Worm (Caenorhabditis elegans) whole organism, mixed stage, embryonic: ENCODE measurements around the gene nlp-68.

Experiments
- M03D4.4 ChIP-seq: sonication (generic microtip); optimal IDR thresholded peaks from 2 replicates; lab custom pipeline; 2017; ENCODE audit warnings: mild to moderate bottlenecking, missing genetic modification characterization, missing compliant biosample characterization
- bed-3 ChIP-seq: fragments of 200-800 bp; sonication (Bioruptor generic); optimal IDR thresholded peaks from 3 replicates; lab custom pipeline; 2018; ENCODE audit warnings: mild to moderate bottlenecking, missing genetic modification characterization, moderate library complexity, missing compliant biosample characterization
- blmp-1 ChIP-seq: fragments of 150-350 bp; optimal IDR thresholded peaks from 2 replicates; lab custom pipeline; 2014; ENCODE audit warnings: missing biosample characterization, missing genetic modification characterization
- ceh-39 ChIP-seq: fragments of 150-350 bp; optimal IDR thresholded peaks from 2 replicates; lab custom pipeline; 2014; ENCODE audit warnings: missing biosample characterization, missing genetic modification characterization
- ceh-43 ChIP-seq: fragments of 200-800 bp; sonication (Bioruptor generic); optimal IDR thresholded peaks from 2 replicates; lab custom pipeline; 2018; ENCODE audit warnings: mild to moderate bottlenecking, missing genetic modification characterization, moderate library complexity, missing compliant biosample characterization
- ceh-83 ChIP-seq: fragments of 200-800 bp; sonication (Bioruptor generic); optimal IDR thresholded peaks from 2 replicates; lab custom pipeline; 2018; ENCODE audit warnings: mild to moderate bottlenecking, missing genetic modification characterization, missing compliant biosample characterization
- ces-1 ChIP-seq: fragments of 150-350 bp; optimal IDR thresholded peaks from 2 replicates; lab custom pipeline; 2014; ENCODE audit warnings: missing biosample characterization, missing genetic modification reagents, missing genetic modification characterization
- cnd-1 ChIP-seq: fragments of 200-800 bp; sonication (Bioruptor generic); optimal IDR thresholded peaks from 2 replicates; lab custom pipeline; 2018; ENCODE audit warnings: mild to moderate bottlenecking, missing genetic modification characterization, missing compliant biosample characterization
- drap-1 ChIP-seq: fragments of 200-800 bp; sonication (Bioruptor generic); optimal IDR thresholded peaks from 3 replicates; lab custom pipeline; 2018; ENCODE audit warnings: mild to moderate bottlenecking, missing genetic modification characterization, missing compliant biosample characterization
- elt-1 ChIP-seq: sonication (generic microtip); optimal IDR thresholded peaks from 2 replicates; lab custom pipeline; 2017; ENCODE audit warnings: missing genetic modification characterization, mild to moderate bottlenecking, missing compliant biosample characterization, antibody characterized with exemption, moderate library complexity, borderline replicate concordance; ENCODE audit not compliant: insufficient read depth
- elt-3 ChIP-seq: fragments of 150-350 bp; optimal IDR thresholded peaks from 2 replicates; lab custom pipeline; 2014; ENCODE audit warnings: missing biosample characterization, missing genetic modification characterization
- flh-1 ChIP-seq: fragments of 200-800 bp; sonication (Bioruptor generic); optimal IDR thresholded peaks from 2 replicates; lab custom pipeline; 2018; ENCODE audit warnings: mild to moderate bottlenecking, missing genetic modification characterization, moderate library complexity, missing compliant biosample characterization
- ham-2 ChIP-seq: fragments of 200-800 bp; sonication (Bioruptor generic); optimal IDR thresholded peaks from 2 replicates; lab custom pipeline; 2018; ENCODE audit warnings: mild to moderate bottlenecking, missing genetic modification characterization, missing compliant biosample characterization
- hlh-1 ChIP-seq: fragments of 150-350 bp; optimal IDR thresholded peaks from 2 replicates; lab custom pipeline; 2014; ENCODE audit warnings: missing biosample characterization, missing genetic modification reagents, missing genetic modification characterization
- lin-13 ChIP-seq: fragments of 150-350 bp; optimal IDR thresholded peaks from 2 replicates; lab custom pipeline; 2014; ENCODE audit warnings: missing biosample characterization, missing genetic modification characterization
- lin-32 ChIP-seq: fragments of 200-800 bp; sonication (Bioruptor generic); optimal IDR thresholded peaks from 2 replicates; lab custom pipeline; 2018; ENCODE audit warnings: mild to moderate bottlenecking, missing genetic modification characterization, missing compliant biosample characterization
- lsy-2 ChIP-seq: fragments of 150-350 bp; optimal IDR thresholded peaks from 2 replicates; lab custom pipeline; 2014; ENCODE audit warnings: missing biosample characterization, missing genetic modification characterization
- mab-5 ChIP-seq: fragments of 150-350 bp; optimal IDR thresholded peaks from 2 replicates; lab custom pipeline; 2014; ENCODE audit warnings: missing biosample characterization, missing genetic modification characterization
- mep-1 ChIP-seq: fragments of 150-350 bp; optimal IDR thresholded peaks from 2 replicates; lab custom pipeline; 2017; ENCODE audit warnings: missing biosample characterization, missing genetic modification reagents, missing genetic modification characterization, inconsistent platforms
- mls-2 ChIP-seq: sonication (generic microtip); optimal IDR thresholded peaks from 2 replicates; lab custom pipeline; 2016; ENCODE audit warnings: mild to moderate bottlenecking, missing genetic modification characterization, moderate library complexity, missing compliant biosample characterization
- nhr-12 ChIP-seq: fragments of 150-350 bp; optimal IDR thresholded peaks from 2 replicates; lab custom pipeline; 2014; ENCODE audit warnings: missing biosample characterization, missing genetic modification characterization
- nhr-2 ChIP-seq: fragments of 150-350 bp; optimal IDR thresholded peaks from 2 replicates; lab custom pipeline; 2014; ENCODE audit warnings: missing biosample characterization, missing genetic modification characterization
- nhr-237 ChIP-seq: fragments of 150-350 bp; optimal IDR thresholded peaks from 2 replicates; lab custom pipeline; 2014; ENCODE audit warnings: missing biosample characterization, missing genetic modification characterization
- nhr-28 ChIP-seq: fragments of 150-350 bp; optimal IDR thresholded peaks from 2 replicates; lab custom pipeline; 2014; ENCODE audit warnings: missing biosample characterization, missing genetic modification characterization
- nhr-76 ChIP-seq: sonication (generic microtip); optimal IDR thresholded peaks from 2 replicates; lab custom pipeline; 2017; ENCODE audit warnings: missing biosample characterization, missing genetic modification characterization
- pha-4 ChIP-seq: fragments of 150-350 bp; optimal IDR thresholded peaks from 2 replicates; lab custom pipeline; 2018; ENCODE audit warnings: missing biosample characterization, missing genetic modification reagents, missing genetic modification characterization
- sem-2 ChIP-seq: fragments of 200-800 bp; sonication (Bioruptor generic); optimal IDR thresholded peaks from 2 replicates; lab custom pipeline; 2018; ENCODE audit warnings: mild to moderate bottlenecking, missing genetic modification characterization, missing compliant biosample characterization
- snpc-4 ChIP-seq: fragments of 150-350 bp; optimal IDR thresholded peaks from 2 replicates; lab custom pipeline; 2014; ENCODE audit warnings: missing biosample characterization, missing genetic modification characterization
- sptf-1 ChIP-seq: sonication (generic microtip); optimal IDR thresholded peaks from 2 replicates; lab custom pipeline; 2017; ENCODE audit warnings: mild to moderate bottlenecking, missing genetic modification characterization, moderate library complexity, missing compliant biosample characterization
- tbx-8 ChIP-seq: fragments of 200-800 bp; sonication (Bioruptor generic); optimal IDR thresholded peaks from 2 replicates; lab custom pipeline; 2018; ENCODE audit warnings: mild to moderate bottlenecking, missing genetic modification characterization, moderate library complexity, missing compliant biosample characterization
- unc-120 ChIP-seq: sonication (generic microtip); optimal IDR thresholded peaks from 2 replicates; lab custom pipeline; 2017; ENCODE audit warnings: missing genetic modification characterization, missing compliant biosample characterization; ENCODE audit not compliant: poor library complexity, severe bottlenecking
- unc-39 ChIP-seq: fragments of 150-350 bp; optimal IDR thresholded peaks from 2 replicates; lab custom pipeline; 2014; ENCODE audit warnings: missing biosample characterization, missing genetic modification characterization
- unc-62 ChIP-seq: fragments of 150-350 bp; optimal IDR thresholded peaks from 2 replicates; lab custom pipeline; 2014; ENCODE audit warnings: missing biosample characterization, missing genetic modification reagents, missing genetic modification characterization
- zip-8 ChIP-seq: fragments of 150-350 bp; optimal IDR thresholded peaks from 2 replicates; lab custom pipeline; 2014; ENCODE audit warnings: missing biosample characterization, missing genetic modification characterization
- ztf-11 ChIP-seq: fragments of 150-350 bp; optimal IDR thresholded peaks from 2 replicates; lab custom pipeline; 2014; ENCODE audit warnings: missing biosample characterization, missing genetic modification characterization

The nlp-68 gene

DNA sequence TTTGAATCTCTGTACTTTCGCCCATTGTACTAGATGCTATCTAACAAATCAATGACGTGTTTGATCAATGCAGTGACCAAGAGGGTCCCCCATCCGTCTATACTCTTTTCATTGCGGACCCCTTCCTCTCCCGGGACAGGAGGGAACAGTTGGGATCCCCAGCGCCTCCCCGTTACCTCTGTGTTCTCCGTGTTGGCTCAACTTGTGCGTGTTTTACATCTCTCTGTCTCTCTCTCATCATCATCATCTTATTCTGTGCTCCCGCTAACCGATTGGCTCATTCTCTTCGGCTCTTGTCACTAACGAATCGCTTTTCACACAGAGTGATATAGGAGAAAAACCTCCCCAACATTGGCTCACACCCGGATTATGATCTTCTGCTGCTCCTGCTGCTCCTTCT, 18.4 kb downstream of the nlp-68 start, which contains the start of gene unc-49:
unc-49 (plus strand) TSS at position 240 of the 400 bp plus-strand sequence.
- peak; percentile 62 for TF ChIP-seq hlh-1 (tag; lab: Kevin White, UChicago)
- TF ChIP-seq unc-62 (GFP tag; lab: Kevin White, UChicago): peak; percentile 22
- peak; percentile 47 for TF ChIP-seq unc-120
- no peak for TF ChIP-seq nhr-2 (tag; lab: Kevin White, UChicago)

DNA sequence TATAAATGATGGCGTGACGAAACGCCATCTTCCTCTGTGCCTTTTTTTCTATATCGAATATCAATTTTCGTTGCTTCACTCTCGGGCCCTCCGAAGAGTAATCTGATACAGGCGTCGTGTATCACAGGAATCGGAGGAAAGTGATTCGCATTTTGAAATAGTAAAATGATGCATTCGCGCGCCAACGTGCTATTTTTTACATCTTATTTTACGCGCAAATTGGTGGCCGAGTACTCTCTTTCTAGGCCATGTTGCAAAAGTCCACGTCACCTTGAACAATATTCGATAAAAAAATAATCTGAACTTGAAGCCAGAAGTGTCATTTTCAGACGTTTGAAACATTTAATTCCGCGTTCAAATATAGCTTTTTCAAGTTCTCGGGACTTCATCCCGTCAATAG, 19.3 kb downstream of the nlp-68 start:
- TF ChIP-seq nhr-28 (tag; lab: Kevin White, UChicago) (no peak), elt-3 (tag; lab: Kevin White, UChicago) (no peak), blmp-1 (tag; lab: Kevin White, UChicago) (no peak), hlh-1 (tag; lab: Kevin White, UChicago) (no peak), nhr-76 (tag; lab: Kevin White, UChicago) (no peak), ham-2 (GFP tag; lab: Kevin White, UChicago) (no peak), elt-1 (no peak), nhr-237 (tag; lab: Kevin White, UChicago) (no peak), lsy-2 (tag; lab: Kevin White, UChicago) (no peak), drap-1 (GFP tag; lab: Kevin White, UChicago) (no peak), tbx-8 (GFP tag; lab: Kevin White, UChicago) (no peak), flh-1 (no peak)

DNA sequence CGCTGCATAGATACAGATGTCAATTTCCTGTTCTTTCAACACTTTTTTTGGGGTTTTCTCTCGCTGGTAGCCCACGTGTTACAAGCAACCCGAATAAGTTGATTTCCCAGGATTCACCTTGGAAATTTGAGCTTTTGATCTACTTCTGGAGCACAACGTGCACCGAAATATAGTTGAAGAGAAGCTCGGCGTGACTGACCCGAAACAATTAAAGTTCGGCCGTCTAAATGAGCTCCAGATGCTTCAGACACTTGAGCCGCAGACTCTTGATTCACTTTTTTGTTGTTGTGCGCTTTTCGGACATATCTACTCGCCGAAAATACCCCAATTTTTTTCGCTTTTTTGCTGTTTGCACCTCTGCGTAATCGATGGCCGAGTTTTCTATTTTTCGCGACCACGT, 20.1 kb downstream of the nlp-68 start:
- TF ChIP-seq pha-4 (tag; lab: Kevin White, UChicago): no peak
- no peak for TF ChIP-seq nhr-12
- TF ChIP-seq flh-1: no peak
- no peak for TF ChIP-seq ceh-39 (tag; lab: Kevin White, UChicago)
- no peak for TF ChIP-seq mab-5 (tag; lab: Kevin White, UChicago)
- TF ChIP-seq tbx-8 (GFP tag; lab: Kevin White, UChicago): no peak
- no peak for TF ChIP-seq zip-8 (tag; lab: Kevin White, UChicago)
- TF ChIP-seq ceh-83 (GFP tag; lab: Kevin White, UChicago): no peak
- no peak for TF ChIP-seq sptf-1 (tag; lab: Kevin White, UChicago)
- no peak for TF ChIP-seq lsy-2 (tag; lab: Kevin White, UChicago)

DNA sequence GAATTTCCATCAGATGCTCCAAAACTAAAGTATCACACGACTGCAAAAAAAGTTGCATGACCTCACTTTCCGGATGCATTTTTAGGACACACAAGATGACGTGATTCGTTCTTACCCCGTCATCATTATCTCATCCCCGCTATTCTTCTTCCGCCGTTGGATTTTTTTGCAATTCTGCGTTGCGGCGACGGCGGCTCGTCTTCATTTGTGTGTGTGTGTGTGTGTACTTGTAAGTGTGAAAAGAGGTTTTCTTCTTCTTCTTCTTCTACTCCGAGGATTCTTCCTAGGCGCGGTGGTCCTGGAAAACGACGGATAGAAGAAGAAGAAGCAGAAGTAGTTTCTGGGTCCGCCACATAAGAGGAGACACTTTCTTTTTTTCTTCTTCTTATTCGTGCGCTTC, 23.2 kb downstream of the nlp-68 start:
- TF ChIP-seq ceh-83 (GFP tag; lab: Kevin White, UChicago) (no peak), pha-4 (tag; lab: Kevin White, UChicago) (no peak), cnd-1 (no peak), tbx-8 (GFP tag; lab: Kevin White, UChicago) (no peak), drap-1 (GFP tag; lab: Kevin White, UChicago) (no peak), ces-1 (no peak), blmp-1 (tag; lab: Kevin White, UChicago) (no peak), elt-1 (no peak), snpc-4 (no peak), unc-39 (tag; lab: Kevin White, UChicago) (no peak), bed-3 (no peak), lin-32 (no peak)

DNA sequence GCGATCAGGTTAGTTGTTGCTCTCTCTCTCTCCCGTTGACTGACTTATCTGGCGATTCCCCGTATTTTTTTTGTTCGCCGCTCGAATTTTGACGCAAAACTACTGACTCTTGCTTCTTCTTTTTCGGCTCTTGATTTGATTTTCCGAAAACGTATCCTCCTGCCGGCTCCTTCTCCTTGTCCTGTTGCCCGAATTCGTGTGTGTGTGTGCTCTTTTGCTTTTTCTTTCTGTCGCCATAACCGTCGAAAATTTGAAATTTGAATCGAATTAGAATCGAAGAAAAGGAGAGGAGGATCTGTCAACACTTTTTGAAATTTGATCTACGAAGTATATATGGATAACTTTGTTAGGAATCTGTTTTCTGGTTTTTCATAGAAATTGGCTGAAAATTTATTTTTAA, 26.4 kb downstream of the nlp-68 start:
- TF ChIP-seq nhr-28 (tag; lab: Kevin White, UChicago) (no peak), ces-1 (peak; percentile 60)

DNA sequence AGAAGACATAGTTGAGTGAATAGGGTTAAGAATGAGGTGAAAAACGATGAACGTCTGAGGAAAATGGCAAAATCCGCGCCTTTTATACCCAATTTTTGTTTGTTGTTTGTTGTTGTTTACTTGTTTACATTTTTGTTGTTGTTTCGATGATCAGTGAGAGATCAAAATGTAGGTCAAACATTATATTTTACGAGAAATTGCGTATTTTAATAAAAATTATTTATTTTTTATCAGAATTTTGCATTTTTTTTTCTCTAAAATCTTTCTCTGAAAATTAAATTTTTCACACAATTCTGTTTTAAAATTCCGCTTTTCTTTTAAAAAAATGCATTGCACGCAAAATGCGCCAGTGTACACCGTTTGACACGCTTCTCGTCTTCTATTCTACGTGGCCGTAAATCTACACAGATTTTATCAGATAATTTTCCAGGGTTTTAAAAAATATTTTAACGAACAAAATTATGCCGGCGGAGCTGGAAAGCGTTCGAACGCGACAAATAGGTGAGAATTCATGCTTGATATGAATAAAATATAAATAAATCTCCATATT, 32.2 kb downstream of the nlp-68 start, which contains the start of the genes sip-1 and sly-1:
sip-1 (minus strand) TSS at position 103 of the 550 bp plus-strand sequence.
sly-1 (plus strand) TSS at position 360 of the 550 bp plus-strand sequence.
- peak; percentile 21 for TF ChIP-seq hlh-1 (tag; lab: Kevin White, UChicago)
- TF ChIP-seq snpc-4: no peak
- TF ChIP-seq elt-3 (tag; lab: Kevin White, UChicago): no peak
- no peak for TF ChIP-seq elt-1
- no peak for TF ChIP-seq ceh-83 (GFP tag; lab: Kevin White, UChicago)
- TF ChIP-seq ham-2 (GFP tag; lab: Kevin White, UChicago): no peak
- no peak for TF ChIP-seq M03D4.4 (tag; lab: Kevin White, UChicago)
- TF ChIP-seq nhr-2 (tag; lab: Kevin White, UChicago): no peak
- no peak for TF ChIP-seq cnd-1
- no peak for TF ChIP-seq blmp-1 (tag; lab: Kevin White, UChicago)
- TF ChIP-seq nhr-28 (tag; lab: Kevin White, UChicago): no peak
- peak; percentile 24 for TF ChIP-seq ceh-39 (tag; lab: Kevin White, UChicago)
- peak; percentile 50 for TF ChIP-seq pha-4 (tag; lab: Kevin White, UChicago)
- no peak for TF ChIP-seq unc-62 (GFP tag; lab: Kevin White, UChicago)
- TF ChIP-seq mls-2 (tag; lab: Kevin White, UChicago): no peak
- peak; percentile 72 for TF ChIP-seq mep-1 (tag; lab: Kevin White, UChicago)
- TF ChIP-seq nhr-12: no peak
- peak; percentile 47 for TF ChIP-seq lin-13 (tag; lab: Kevin White, UChicago)
- no peak for TF ChIP-seq ceh-43 (GFP tag; lab: Kevin White, UChicago)
- peak; percentile 48 for TF ChIP-seq nhr-237 (tag; lab: Kevin White, UChicago)
- TF ChIP-seq lsy-2 (tag; lab: Kevin White, UChicago): peak; percentile 61
- TF ChIP-seq flh-1: no peak
- TF ChIP-seq lin-32: no peak
- TF ChIP-seq ztf-11 (tag; lab: Kevin White, UChicago): no peak
- TF ChIP-seq drap-1 (GFP tag; lab: Kevin White, UChicago): no peak
- no peak for TF ChIP-seq unc-120
- no peak for TF ChIP-seq nhr-76 (tag; lab: Kevin White, UChicago)
- TF ChIP-seq unc-39 (tag; lab: Kevin White, UChicago): no peak
- no peak for TF ChIP-seq zip-8 (tag; lab: Kevin White, UChicago)
- no peak for TF ChIP-seq tbx-8 (GFP tag; lab: Kevin White, UChicago)
- TF ChIP-seq sem-2 (GFP tag; lab: Kevin White, UChicago): no peak
- TF ChIP-seq mab-5 (tag; lab: Kevin White, UChicago): no peak
- no peak for TF ChIP-seq sptf-1 (tag; lab: Kevin White, UChicago)
- TF ChIP-seq ces-1: peak; percentile 44
